Fruit fly (Drosophila melanogaster) whole organism, larva: ENCODE results near the gene CG42505.

ENCODE experiments used
- noc ChIP-seq: fragments of 200-800 bp; sonication (Bioruptor generic); optimal IDR thresholded peaks from 3 replicates; lab custom pipeline; 2019; ENCODE audit warnings: missing biosample characterization, mild to moderate bottlenecking, missing genetic modification characterization, moderate library complexity

Gene CG42505

DNA sequence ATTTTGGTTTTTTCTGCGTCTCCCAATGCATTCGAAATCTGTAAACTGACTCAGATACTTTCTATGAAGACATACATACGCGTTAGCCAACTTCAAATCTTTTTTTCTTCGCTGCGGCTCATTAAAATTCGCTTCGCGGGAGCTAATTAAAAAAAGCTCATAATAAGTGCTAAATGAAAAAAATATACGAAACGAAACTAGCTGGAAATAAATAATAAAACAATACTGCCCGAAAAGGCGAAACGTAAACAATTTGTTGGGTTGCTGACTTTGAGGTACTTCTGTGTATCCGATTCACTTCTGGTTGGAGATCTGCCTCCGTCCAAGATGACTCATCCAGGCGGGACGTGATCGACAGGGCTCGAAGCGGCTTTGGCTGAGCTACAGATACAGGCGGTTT lies 41.6 kb downstream of the CG42505 start:
- TF ChIP-seq noc (tag; lab: Kevin White, UChicago): no peak

DNA sequence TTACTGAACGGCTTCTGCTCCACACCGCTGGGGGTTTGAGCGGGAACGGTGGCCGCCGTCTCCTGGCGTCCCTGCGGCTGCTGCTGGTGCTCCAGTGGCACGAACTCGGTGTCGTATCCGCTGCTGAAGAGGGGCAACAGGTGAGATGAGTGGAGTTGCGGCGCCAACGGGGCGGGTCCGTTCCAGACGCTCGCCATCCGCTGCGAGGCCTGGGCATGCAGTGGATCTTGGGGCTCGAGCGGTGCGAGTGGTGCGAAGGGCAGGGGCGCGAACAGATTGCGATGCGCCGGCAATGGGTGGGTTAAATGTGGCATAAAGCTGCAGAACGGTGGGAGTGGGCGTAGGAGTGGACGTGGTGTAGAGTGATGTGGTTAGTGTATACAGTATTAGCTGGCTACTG lies 42.4 kb downstream of the CG42505 start:
- TF ChIP-seq noc (tag; lab: Kevin White, UChicago): no peak

DNA sequence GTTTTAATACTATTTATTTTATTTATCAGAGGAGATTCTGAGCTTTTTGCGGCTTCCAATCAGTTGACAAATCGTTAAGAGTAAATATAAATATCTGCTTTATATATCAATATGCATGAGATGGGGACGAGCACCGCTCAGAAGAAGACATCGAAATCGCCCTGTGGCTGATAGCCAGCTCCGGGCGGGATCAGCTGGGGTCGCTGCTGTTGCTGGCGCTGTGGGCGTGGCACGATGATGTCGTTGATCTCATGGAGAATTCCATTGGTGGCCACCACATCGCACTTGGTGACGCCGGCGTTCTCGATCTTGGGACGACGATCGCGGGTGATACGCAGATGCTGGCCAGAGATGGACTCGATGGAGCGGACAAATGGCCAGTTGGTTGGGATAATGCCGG lies 46.7 kb downstream of the CG42505 start:
- no peak for TF ChIP-seq noc (tag; lab: Kevin White, UChicago)

DNA sequence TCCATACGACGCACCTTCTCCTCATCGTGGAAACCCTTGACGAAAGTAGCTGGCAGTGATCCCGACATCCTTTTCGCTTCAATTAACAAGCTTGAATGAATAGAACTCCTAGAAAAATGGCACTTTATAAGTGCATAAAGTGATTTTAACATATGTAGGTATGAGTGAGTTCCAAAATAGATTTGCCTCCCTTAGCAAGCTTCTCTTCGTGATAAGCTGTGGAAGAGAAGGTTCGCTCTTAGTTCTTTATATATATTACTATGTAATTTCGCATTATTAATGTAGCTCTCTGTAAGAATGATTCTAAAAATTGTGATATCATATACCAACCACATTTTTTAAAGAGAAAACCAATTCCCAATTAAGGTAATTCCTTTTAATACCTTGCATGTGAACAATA lies 47.1 kb downstream of the CG42505 start, which contains the start of gene CG3397:
TSS of gene CG3397 (minus strand) at position 101 of the 400 bp plus-strand sequence.
- TF ChIP-seq noc (tag; lab: Kevin White, UChicago): no peak

DNA sequence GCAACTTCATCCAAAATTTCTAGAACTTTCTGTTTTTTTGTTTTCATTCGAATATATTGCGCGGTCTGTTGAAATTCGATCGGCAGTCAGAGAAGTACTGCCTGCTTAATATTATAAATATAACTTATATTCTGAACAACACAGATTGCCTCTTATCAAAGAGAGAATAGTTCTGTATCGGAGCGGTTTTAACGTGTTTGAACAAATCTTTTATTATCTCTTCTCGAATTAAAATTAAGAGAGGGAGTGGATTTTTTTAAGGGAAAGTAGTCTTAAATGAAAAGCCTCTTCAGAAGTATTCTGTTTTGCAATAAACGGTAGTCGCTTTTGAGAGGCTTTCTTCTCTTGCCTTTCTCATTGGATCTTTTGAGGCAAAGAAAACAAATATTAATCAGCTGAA lies 49.0 kb downstream of the CG42505 start:
- TF ChIP-seq noc (tag; lab: Kevin White, UChicago): no peak

DNA sequence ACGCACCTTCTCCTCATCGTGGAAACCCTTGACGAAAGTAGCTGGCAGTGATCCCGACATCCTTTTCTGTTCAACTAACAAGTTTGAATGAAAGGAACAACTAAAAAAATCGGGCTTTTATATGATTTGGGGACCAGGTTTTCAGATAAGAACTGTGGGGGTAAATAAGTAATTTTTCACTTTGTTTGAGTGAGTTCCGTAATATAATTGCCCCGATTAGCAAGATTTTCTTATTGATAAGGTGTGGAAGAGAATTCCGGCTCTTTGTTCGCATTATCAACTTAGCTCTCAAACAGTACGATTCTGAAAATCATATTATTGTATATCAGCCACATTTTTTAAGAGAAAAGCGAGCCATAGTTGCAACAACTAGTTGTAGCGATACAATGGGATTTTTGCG lies 49.6 kb downstream of the CG42505 start, which contains the start of gene CG12224:
TSS of gene CG12224 (minus strand) at position 101 of the 400 bp plus-strand sequence.
- no peak for TF ChIP-seq noc (tag; lab: Kevin White, UChicago)

DNA sequence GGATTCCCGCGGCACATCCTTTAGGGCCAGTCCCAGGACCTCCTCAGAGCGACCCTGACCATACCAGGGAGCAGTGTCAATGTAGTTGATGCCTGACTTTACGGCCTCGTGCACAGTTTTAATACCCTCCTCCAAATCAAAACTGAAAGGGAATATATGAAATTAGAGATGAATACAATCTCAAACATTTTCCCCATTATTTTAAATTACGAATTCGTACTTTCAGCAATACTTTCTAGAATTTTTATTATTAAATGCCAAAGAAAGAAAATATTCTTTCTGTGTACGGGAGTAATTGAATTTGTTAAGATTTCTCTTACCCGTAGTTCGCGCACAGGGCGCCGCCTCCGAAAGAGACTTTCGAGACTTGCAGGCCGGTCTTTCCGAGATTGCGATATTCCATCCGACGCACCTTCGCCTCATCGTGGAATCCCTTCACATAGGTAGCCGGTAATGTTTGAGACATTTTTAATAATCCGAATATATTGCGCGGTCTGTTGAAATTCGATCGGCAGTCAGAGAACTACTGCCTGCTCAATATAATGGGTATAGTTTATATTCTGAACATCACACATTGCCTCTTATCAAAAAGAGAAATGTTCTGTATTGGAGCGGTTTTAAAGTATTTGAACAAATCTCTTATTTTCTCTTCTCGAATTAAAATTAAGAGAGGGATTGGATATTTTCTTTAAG lies 51.5 kb downstream of the CG42505 start, which contains the start of gene CG18547:
TSS of gene CG18547 (minus strand) at position 512 of the 693 bp plus-strand sequence.
- no peak for TF ChIP-seq noc (tag; lab: Kevin White, UChicago)

DNA sequence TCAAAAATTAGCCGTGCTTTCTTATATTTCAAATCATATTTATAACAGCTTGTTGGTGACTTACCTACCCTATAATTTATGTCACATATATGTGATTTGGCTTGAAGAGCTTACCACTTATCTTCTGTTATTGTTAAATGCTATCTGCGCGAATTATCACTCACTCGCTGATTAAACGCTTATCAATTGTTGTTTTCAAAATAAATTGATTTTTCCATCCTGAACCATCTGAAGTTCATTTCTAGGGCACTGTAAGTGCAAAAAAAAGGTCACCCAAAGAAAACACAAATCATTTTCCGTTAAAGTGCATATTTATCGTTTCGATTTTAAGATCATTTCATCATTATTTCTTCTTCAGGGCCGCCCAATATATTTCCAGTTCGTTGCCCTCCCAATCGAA lies 53.3 kb downstream of the CG42505 start:
- TF ChIP-seq noc (tag; lab: Kevin White, UChicago): no peak
